Worm (Caenorhabditis elegans): ENCODE measurements around the gene ZK856.4.

ce11 chrV:10185719-10186118 is 2.6 kb downstream of the ZK856.4 start, which contains the start of gene ZK856.18:
- TF ChIP-seq nhr-237 (tag; optimal IDR thresholded peaks at IDR 0.05) (no peak), snpc-4 (tag; optimal IDR thresholded peaks at IDR 0.05) (no peak), nhr-28 (tag; optimal IDR thresholded peaks at IDR 0.05) (no peak), unc-62 (GFP tag; optimal IDR thresholded peaks at IDR 0.05) (no peak), pha-4 (tag; optimal IDR thresholded peaks at IDR 0.05) (no peak), mls-2 (tag; optimal IDR thresholded peaks at IDR 0.05) (no peak), flh-1 (GFP tag; optimal IDR thresholded peaks at IDR 0.05) (no peak)
